Worm (Caenorhabditis elegans): ENCODE results near the gene nhr-234.

DNA sequence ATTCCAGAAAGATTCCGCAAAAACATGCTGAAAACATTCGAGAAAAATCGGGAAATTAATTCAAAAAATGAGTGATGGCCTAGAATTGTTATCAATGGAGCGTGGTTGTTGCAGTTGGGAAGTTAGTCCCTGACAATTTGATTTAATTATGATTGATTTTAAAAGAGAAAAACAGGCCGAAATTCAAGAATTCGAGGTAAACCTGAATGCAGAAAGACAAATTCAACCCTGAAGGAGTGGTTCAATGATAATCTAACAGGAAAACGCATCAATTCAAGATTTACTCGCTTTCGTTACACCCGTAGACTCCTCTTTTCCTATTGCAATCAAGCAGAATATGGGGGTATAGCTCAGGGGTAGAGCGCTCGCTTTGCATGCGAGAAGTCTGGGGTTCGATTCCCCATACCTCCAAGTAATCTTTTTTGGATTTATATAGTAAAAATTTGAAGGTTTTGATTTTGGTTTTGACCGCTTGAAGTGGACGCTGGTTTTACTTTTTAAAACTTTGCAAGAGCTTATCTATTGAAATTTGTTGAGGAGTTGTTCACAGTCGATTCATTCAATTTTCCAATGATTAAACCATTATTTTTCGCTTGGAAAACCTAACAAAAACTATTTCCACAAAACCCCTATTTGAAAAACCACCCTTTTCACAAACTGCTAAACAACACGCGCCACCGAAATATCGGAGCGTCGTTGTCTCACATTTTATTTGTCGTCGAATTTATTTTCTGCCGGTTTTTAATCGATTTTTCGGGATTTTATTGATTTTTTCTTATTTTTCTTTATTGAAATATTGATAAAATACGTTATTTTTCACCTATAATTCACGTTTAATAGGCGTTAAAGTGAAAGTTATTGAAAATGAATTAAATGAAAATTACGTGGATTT lies 41.7 kb downstream of the nhr-234 start:
- TF ChIP-seq pros-1 (tag; optimal IDR thresholded peaks at IDR 0.05), result no peak
- peak; percentile 43 for TF ChIP-seq nfya-1 (tag; optimal IDR thresholded peaks at IDR 0.05)
- no peak for TF ChIP-seq ceh-9 (tag; optimal IDR thresholded peaks at IDR 0.05)
- TF ChIP-seq syd-9 (tag; optimal IDR thresholded peaks at IDR 0.05), result peak; percentile 25
- no peak for TF ChIP-seq ama-1 (optimal IDR thresholded peaks at IDR 0.05)
- TF ChIP-seq ets-4 (tag; optimal IDR thresholded peaks at IDR 0.05), result peak; percentile 82
- no peak for TF ChIP-seq hlh-30 (tag; optimal IDR thresholded peaks at IDR 0.05; ENCODE audit: insufficient read depth)
- TF ChIP-seq ref-2 (tag; optimal IDR thresholded peaks at IDR 0.05), result peak; percentile 62
- peak; percentile 87 for TF ChIP-seq rnt-1 (tag; optimal IDR thresholded peaks at IDR 0.05)
- peak; percentile 8 for TF ChIP-seq pha-2 (tag; optimal IDR thresholded peaks at IDR 0.05)
- TF ChIP-seq Y22D7AL.16 (tag; optimal IDR thresholded peaks at IDR 0.05), result no peak

Data from whole organism, late embryonic.